Worm (Caenorhabditis elegans): Measurements from ENCODE around the gene F56D5.6.
A peak's percentile ranks its signal among the peaks of the same experiment; 100 is the strongest.

The F56D5.6 gene

ce11 chrIV:9371126-9371525 is 30.6 kb upstream of the F56D5.6 start, which contains the start of gene fbxc-58 (continued):
- TF ChIP-seq hif-1 (tag; optimal IDR thresholded peaks at IDR 0.05) (no peak), mxl-3 (GFP tag; optimal IDR thresholded peaks at IDR 0.05) (no peak), pqm-1 (tag; optimal IDR thresholded peaks at IDR 0.05) (peak; percentile 80), skn-1 (tag; optimal IDR thresholded peaks at IDR 0.05) (no peak), ama-1 (optimal IDR thresholded peaks at IDR 0.05) (no peak)

- peak; percentile 26 for TF ChIP-seq aha-1 (tag)
- peak; percentile 50 for TF ChIP-seq dve-1 (tag; optimal IDR thresholded peaks at IDR 0.05; ENCODE audit: insufficient read depth)
- no peak for TF ChIP-seq ceh-32 (tag; optimal IDR thresholded peaks at IDR 0.05; ENCODE audit: poor library complexity)
- TF ChIP-seq pha-4 (GFP tag; IDR thresholded peaks at IDR 0.05): no peak
- no peak for TF ChIP-seq pha-4 (tag; optimal IDR thresholded peaks at IDR 0.05)
- TF ChIP-seq dmd-6 (GFP tag; IDR thresholded peaks at IDR 0.05): peak; percentile 21; the same call in 1 of the 2 replicates
Observed at ce11 chrIV:9374529-9374928, 27.2 kb upstream of the F56D5.6 start, which contains the start of gene C10C5.3. Gene C10C5.3 (plus strand): TSS chrIV:9374829.

ce11 chrIV:9376550-9376949 is 25.2 kb upstream of the F56D5.6 start:
- TF ChIP-seq lsy-2 (tag; optimal IDR thresholded peaks at IDR 0.05) (peak in 1 of 2 experiments; percentile 31), hlh-30 (tag; optimal IDR thresholded peaks at IDR 0.05; ENCODE audit: insufficient read depth) (peak; percentile 36), dve-1 (tag; optimal IDR thresholded peaks at IDR 0.05; ENCODE audit: insufficient read depth) (peak; percentile 49), nhr-28 (tag; optimal IDR thresholded peaks at IDR 0.05) (peak; percentile 39), mdt-29 (GFP tag; IDR thresholded peaks at IDR 0.05) (no peak), dmd-6 (GFP tag; IDR thresholded peaks at IDR 0.05) (peak; percentile 70), nhr-76 (tag; optimal IDR thresholded peaks at IDR 0.05) (peak; percentile 45), tra-1 (GFP tag; IDR thresholded peaks at IDR 0.05) (peak; percentile 59; the same call in 1 of the 2 replicates), nhr-25 (tag; optimal IDR thresholded peaks at IDR 0.05; ENCODE audit: borderline replicate concordance, insufficient read depth) (peak; percentile 65), mxl-2 (GFP tag; conservative IDR thresholded peaks at IDR 0.05) (no peak), nhr-42 (GFP tag; IDR thresholded peaks at IDR 0.05) (no peak)

ce11 chrIV:9378272-9378671 is 23.4 kb upstream of the F56D5.6 start, which contains the start of gene C10C5.4:
Gene C10C5.4 (plus strand): TSS chrIV:9378552.
- TF ChIP-seq attf-4 (tag; optimal IDR thresholded peaks at IDR 0.05) (no peak), spr-3 (GFP tag; optimal IDR thresholded peaks at IDR 0.05) (no peak), ctbp-1 (GFP tag; IDR thresholded peaks at IDR 0.05) (no peak), F44E2.7 (GFP tag; IDR thresholded peaks at IDR 0.05) (no peak), ZK337.2 (GFP tag; IDR thresholded peaks at IDR 0.05) (no peak), daf-16 (GFP tag; optimal IDR thresholded peaks at IDR 0.05) (no peak), daf-16 (tag; optimal IDR thresholded peaks at IDR 0.05) (no peak), nhr-6 (tag; optimal IDR thresholded peaks at IDR 0.05) (no peak), nhr-28 (tag; optimal IDR thresholded peaks at IDR 0.05) (no peak), hlh-11 (tag; optimal IDR thresholded peaks at IDR 0.05) (peak; percentile 15), unc-62 (GFP tag; optimal IDR thresholded peaks at IDR 0.05 in 1 of 2) (peak in 1 of 2 experiments; percentile 38), unc-62 (tag; optimal IDR thresholded peaks at IDR 0.05) (no peak), tra-1 (GFP tag; IDR thresholded peaks at IDR 0.05) (no peak), rbr-2 (tag; optimal IDR thresholded peaks at IDR 0.05) (no peak), ztf-7 (tag; optimal IDR thresholded peaks at IDR 0.05) (no peak), egl-43 (GFP tag; IDR thresholded peaks at IDR 0.05) (no peak), ceh-62 (tag; optimal IDR thresholded peaks at IDR 0.05) (no peak), gei-8 (GFP tag; optimal IDR thresholded peaks at IDR 0.05) (no peak), lin-39 (tag; optimal IDR thresholded peaks at IDR 0.05) (no peak), mdt-29 (GFP tag; IDR thresholded peaks at IDR 0.05) (no peak), daf-19 (GFP tag; conservative IDR thresholded peaks at IDR 0.05) (no peak), nhr-48 (tag; optimal IDR thresholded peaks at IDR 0.05) (peak; percentile 34), aly-2 (tag; optimal IDR thresholded peaks at IDR 0.05) (no peak), dmd-9 (GFP tag; IDR thresholded peaks at IDR 0.05) (no peak), dmd-6 (GFP tag; IDR thresholded peaks at IDR 0.05) (peak; percentile 79), dve-1 (tag; optimal IDR thresholded peaks at IDR 0.05; ENCODE audit: insufficient read depth) (peak; percentile 68), nhr-102 (tag; optimal IDR thresholded peaks at IDR 0.05) (no peak), lin-38 (GFP tag; IDR thresholded peaks at IDR 0.05) (no peak), snpc-1.2 (GFP tag; IDR thresholded peaks at IDR 0.05) (no peak), nhr-25 (tag; optimal IDR thresholded peaks at IDR 0.05; ENCODE audit: borderline replicate concordance, insufficient read depth) (no peak), nhr-237 (tag; optimal IDR thresholded peaks at IDR 0.05) (no peak), F49E8.2 (tag; optimal IDR thresholded peaks at IDR 0.05; ENCODE audit: borderline replicate concordance) (no peak), skn-1 (tag; optimal IDR thresholded peaks at IDR 0.05) (no peak)
